Fruit fly (Drosophila melanogaster) whole organism, pupa: ENCODE data around the gene CG13937.

ENCODE experiments used
- CG12605 ChIP-seq: fragments of 200-800 bp; sonication (Bioruptor generic); IDR thresholded peaks from 2 replicates; pipeline ENCODE4 v1.3.6; 2022; ENCODE audit warnings: missing biosample characterization, missing genetic modification characterization
- CG13204 ChIP-seq: fragments of 200-800 bp; sonication (Bioruptor generic); optimal IDR thresholded peaks from 2 replicates; lab custom pipeline; 2018; ENCODE audit warnings: missing biosample characterization, mild to moderate bottlenecking, missing genetic modification characterization, moderate library complexity
- CG14655 ChIP-seq: fragments of 200-800 bp; sonication (Bioruptor generic); optimal IDR thresholded peaks from 3 replicates; lab custom pipeline; 2017; ENCODE audit warnings: mild to moderate bottlenecking, missing biosample characterization, missing genetic modification reagents, missing genetic modification characterization
- CG34367 ChIP-seq: fragments of 200-800 bp; sonication (Bioruptor generic); optimal IDR thresholded peaks from 2 replicates; lab custom pipeline; 2018; ENCODE audit warnings: missing biosample characterization, mild to moderate bottlenecking, missing genetic modification characterization
- CG8301 ChIP-seq: fragments of 200-800 bp; sonication (Bioruptor generic); optimal IDR thresholded peaks from 2 replicates; lab custom pipeline; 2018; ENCODE audit warnings: missing biosample characterization, mild to moderate bottlenecking, missing genetic modification characterization
- CG9948 ChIP-seq: fragments of 200-800 bp; sonication (Bioruptor generic); optimal IDR thresholded peaks from 2 replicates; lab custom pipeline; 2018; ENCODE audit warnings: missing biosample characterization, mild to moderate bottlenecking, missing genetic modification characterization, moderate library complexity
- EcR ChIP-seq: fragments of 200-800 bp; sonication (Bioruptor generic); optimal IDR thresholded peaks from 3 replicates; lab custom pipeline; 2019; ENCODE audit warnings: missing biosample characterization, missing genetic modification characterization, mild to moderate bottlenecking, moderate library complexity, missing genetic modification reagents
- Ets98B ChIP-seq: fragments of 200-800 bp; sonication (Bioruptor generic); IDR thresholded peaks from 2 replicates; pipeline ENCODE4 v1.3.6; 2022; ENCODE audit warnings: missing biosample characterization, missing genetic modification characterization
- Snoo ChIP-seq: fragments of 200-800 bp; sonication (Bioruptor generic); optimal IDR thresholded peaks from 3 replicates; lab custom pipeline; 2017; ENCODE audit warnings: missing biosample characterization, mild to moderate bottlenecking, missing genetic modification characterization, inconsistent platforms
- rn ChIP-seq: fragments of 200-800 bp; sonication (Bioruptor generic); IDR thresholded peaks from 2 replicates; pipeline ENCODE4 v1.3.6; 2022; ENCODE audit warnings: missing biosample characterization, missing genetic modification characterization

DNA sequence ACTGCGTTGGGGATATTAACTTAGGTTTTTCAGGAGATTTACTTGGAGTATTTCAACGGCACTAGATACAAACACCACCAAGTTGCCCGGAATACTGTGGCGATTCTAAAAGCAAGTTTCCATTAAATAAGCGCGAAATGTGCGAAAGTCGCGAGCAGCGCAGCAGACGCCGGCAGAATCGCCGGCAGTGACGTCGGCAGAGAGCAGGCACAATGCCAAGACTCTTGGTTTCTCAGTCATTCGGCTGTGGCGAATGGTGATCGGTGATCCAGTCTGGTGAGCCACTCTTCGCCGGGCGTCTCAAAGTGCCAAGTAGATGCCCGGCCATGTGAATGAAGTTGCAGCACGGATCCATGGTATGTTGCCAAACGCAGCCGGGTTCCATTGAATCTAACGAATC lies 47.8 kb downstream of the CG13937 start, which contains the start of gene Cpr62Bb:
- TF ChIP-seq CG12605 (GFP tag; lab: Robert Waterston, UW) (no peak), rn (GFP tag; lab: Robert Waterston, UW) (no peak), Snoo (tag; lab: Kevin White, UChicago) (no peak), CG14655 (GFP tag; lab: Kevin White, UChicago) (no peak), EcR (GFP tag; lab: Kevin White, UChicago) (no peak), Ets98B (no peak), CG9948 (tag; lab: Kevin White, UChicago) (no peak), CG8301 (tag; lab: Kevin White, UChicago) (no peak), CG34367 (no peak), CG13204 (no peak)
